Worm (Caenorhabditis elegans) whole organism, late embryonic: ENCODE data around the gene Y57G11C.38.

Experiments
- C08G9.2 ChIP-seq: sonication (generic microtip); optimal IDR thresholded peaks from 2 replicates; lab custom pipeline; 2016; ENCODE audit warnings: mild to moderate bottlenecking, missing genetic modification characterization, moderate library complexity, missing compliant biosample characterization
- C38D4.7 ChIP-seq: fragments of 200-800 bp; sonication (Bioruptor generic); optimal IDR thresholded peaks from 2 replicates; lab custom pipeline; 2018; ENCODE audit warnings: mild to moderate bottlenecking, missing genetic modification characterization, moderate library complexity, missing compliant biosample characterization
- F13H6.1 ChIP-seq: sonication (generic microtip); optimal IDR thresholded peaks from 2 replicates; lab custom pipeline; 2016; ENCODE audit warnings: missing genetic modification characterization, missing compliant biosample characterization
- K09A11.1 ChIP-seq: sonication (generic microtip); optimal IDR thresholded peaks from 2 replicates; lab custom pipeline; 2017; ENCODE audit warnings: antibody characterized with exemption, mild to moderate bottlenecking, missing genetic modification characterization, missing compliant biosample characterization; ENCODE audit not compliant: insufficient read depth
- T23F11.4 ChIP-seq: fragments of 200-800 bp; sonication (Bioruptor generic); optimal IDR thresholded peaks from 2 replicates; lab custom pipeline; 2018; ENCODE audit warnings: mild to moderate bottlenecking, missing genetic modification characterization, missing compliant biosample characterization
- ceh-14 ChIP-seq: sonication (generic microtip); optimal IDR thresholded peaks from 2 replicates; lab custom pipeline; 2016; ENCODE audit warnings: missing genotype, missing genetic modification characterization, missing compliant biosample characterization
- ceh-18 ChIP-seq: sonication (generic microtip); optimal IDR thresholded peaks from 2 replicates; lab custom pipeline; 2016; ENCODE audit warnings: missing genetic modification characterization, missing compliant biosample characterization
- ceh-22 ChIP-seq: sonication (generic microtip); optimal IDR thresholded peaks from 2 replicates; lab custom pipeline; 2017; ENCODE audit warnings: missing biosample characterization, missing genetic modification characterization
- ceh-31 ChIP-seq: sonication (generic microtip); optimal IDR thresholded peaks from 2 replicates; lab custom pipeline; 2016; ENCODE audit warnings: missing genetic modification characterization, missing compliant biosample characterization
- ceh-34 ChIP-seq: sonication (generic microtip); optimal IDR thresholded peaks from 2 replicates; lab custom pipeline; 2016; ENCODE audit warnings: mild to moderate bottlenecking, missing genetic modification characterization, missing compliant biosample characterization
- ceh-45 ChIP-seq: fragments of 200-800 bp; sonication (Bioruptor generic); IDR thresholded peaks from 2 replicates; pipeline ENCODE4 v1.3.6; 2022; ENCODE audit warnings: missing genetic modification reagents, missing genetic modification characterization, missing compliant biosample characterization
- ceh-48 ChIP-seq: sonication (generic microtip); optimal IDR thresholded peaks from 2 replicates; lab custom pipeline; 2016; ENCODE audit warnings: missing genetic modification characterization, inconsistent platforms, missing compliant biosample characterization
- dmd-4 ChIP-seq: sonication (generic microtip); optimal IDR thresholded peaks from 2 replicates; lab custom pipeline; 2016; ENCODE audit warnings: borderline replicate concordance, missing genetic modification characterization, missing compliant biosample characterization
- dve-1 ChIP-seq: sonication (generic microtip); optimal IDR thresholded peaks from 2 replicates; lab custom pipeline; 2017; ENCODE audit warnings: antibody characterized with exemption, mild to moderate bottlenecking, missing genetic modification characterization, missing compliant biosample characterization
- elt-2 ChIP-seq: sonication (generic microtip); optimal IDR thresholded peaks from 2 replicates; lab custom pipeline; 2016; ENCODE audit warnings: missing genetic modification reagents, missing genetic modification characterization, missing compliant biosample characterization
- ets-4 ChIP-seq: sonication (generic microtip); optimal IDR thresholded peaks from 2 replicates; lab custom pipeline; 2016; ENCODE audit warnings: missing genetic modification characterization, missing compliant biosample characterization
- fax-1 ChIP-seq: sonication (generic microtip); optimal IDR thresholded peaks from 2 replicates; lab custom pipeline; 2016; ENCODE audit warnings: missing genotype, missing genetic modification characterization, missing compliant biosample characterization
- fkh-10 ChIP-seq: fragments of 150-350 bp; optimal IDR thresholded peaks from 2 replicates; lab custom pipeline; 2014; ENCODE audit warnings: missing biosample characterization, missing genetic modification reagents, missing genetic modification characterization
- gmeb-2 ChIP-seq: sonication (generic microtip); optimal IDR thresholded peaks from 2 replicates; lab custom pipeline; 2016; ENCODE audit warnings: missing genetic modification characterization, inconsistent platforms, missing compliant biosample characterization
- hlh-13 ChIP-seq: fragments of 200-800 bp; sonication (Bioruptor generic); optimal IDR thresholded peaks from 2 replicates; lab custom pipeline; 2018; ENCODE audit warnings: mild to moderate bottlenecking, missing genetic modification characterization, missing compliant biosample characterization
- hlh-15 ChIP-seq: sonication (generic microtip); optimal IDR thresholded peaks from 2 replicates; lab custom pipeline; 2016; ENCODE audit warnings: missing genetic modification characterization, missing compliant biosample characterization
- hlh-30 ChIP-seq: sonication (generic microtip); optimal IDR thresholded peaks from 2 replicates; lab custom pipeline; 2017; ENCODE audit warnings: antibody characterized with exemption, missing genetic modification characterization, missing compliant biosample characterization; ENCODE audit not compliant: insufficient read depth
- hlh-6 ChIP-seq: sonication (generic microtip); optimal IDR thresholded peaks from 2 replicates; lab custom pipeline; 2016; ENCODE audit warnings: missing genotype, missing genetic modification characterization, missing compliant biosample characterization
- lim-6 ChIP-seq: sonication (generic microtip); optimal IDR thresholded peaks from 2 replicates; lab custom pipeline; 2016; ENCODE audit warnings: missing genetic modification characterization, missing compliant biosample characterization
- madf-2 ChIP-seq: sonication (generic microtip); optimal IDR thresholded peaks from 2 replicates; lab custom pipeline; 2017; ENCODE audit warnings: missing genetic modification characterization, missing compliant biosample characterization
- nfya-1 ChIP-seq: sonication (generic microtip); optimal IDR thresholded peaks from 2 replicates; lab custom pipeline; 2017; ENCODE audit warnings: missing genetic modification characterization, mild to moderate bottlenecking, missing compliant biosample characterization, antibody characterized with exemption, moderate library complexity
- nhr-232 ChIP-seq: sonication (generic microtip); optimal IDR thresholded peaks from 2 replicates; lab custom pipeline; 2016; ENCODE audit warnings: missing genetic modification characterization, missing compliant biosample characterization
- odd-2 ChIP-seq: sonication (generic microtip); optimal IDR thresholded peaks from 2 replicates; lab custom pipeline; 2017; ENCODE audit warnings: antibody characterized with exemption, mild to moderate bottlenecking, missing genetic modification characterization, missing compliant biosample characterization
- pax-1 ChIP-seq: fragments of 150-350 bp; optimal IDR thresholded peaks from 2 replicates; lab custom pipeline; 2014; ENCODE audit warnings: missing biosample characterization, missing genetic modification characterization
- pha-2 ChIP-seq: sonication (generic microtip); optimal IDR thresholded peaks from 2 replicates; lab custom pipeline; 2017; ENCODE audit warnings: mild to moderate bottlenecking, missing genetic modification characterization, missing compliant biosample characterization
- rnt-1 ChIP-seq: sonication (generic microtip); optimal IDR thresholded peaks from 2 replicates; lab custom pipeline; 2016; ENCODE audit warnings: missing genetic modification characterization, missing compliant biosample characterization
- sdc-2 ChIP-seq: sonication (generic microtip); optimal IDR thresholded peaks from 2 replicates; lab custom pipeline; 2016; ENCODE audit warnings: missing genotype, missing genetic modification characterization, missing compliant biosample characterization
- sox-2 ChIP-seq: fragments of 200-800 bp; sonication (Bioruptor generic); IDR thresholded peaks from 2 replicates; pipeline ENCODE4 v1.3.6; 2022; ENCODE audit warnings: missing genetic modification reagents, missing genetic modification characterization, missing compliant biosample characterization
- sox-4 ChIP-seq: sonication (generic microtip); optimal IDR thresholded peaks from 2 replicates; lab custom pipeline; 2017; ENCODE audit warnings: mild to moderate bottlenecking, missing genetic modification characterization, inconsistent platforms, missing compliant biosample characterization
- syd-9 ChIP-seq: sonication (generic microtip); optimal IDR thresholded peaks from 2 replicates; lab custom pipeline; 2016; ENCODE audit warnings: mild to moderate bottlenecking, missing genetic modification characterization, moderate library complexity, missing compliant biosample characterization
- tbx-2 ChIP-seq: sonication (generic microtip); optimal IDR thresholded peaks from 2 replicates; lab custom pipeline; 2016; ENCODE audit warnings: missing genetic modification characterization, missing compliant biosample characterization
- tbx-7 ChIP-seq: sonication (generic microtip); optimal IDR thresholded peaks from 2 replicates; lab custom pipeline; 2016; ENCODE audit warnings: missing genotype, missing genetic modification characterization, missing compliant biosample characterization
- ttx-3 ChIP-seq: sonication (generic microtip); optimal IDR thresholded peaks from 2 replicates; lab custom pipeline; 2016; ENCODE audit warnings: missing genetic modification reagents, missing genetic modification characterization, missing compliant biosample characterization
- unc-42 ChIP-seq: sonication (generic microtip); optimal IDR thresholded peaks from 2 replicates; lab custom pipeline; 2016; ENCODE audit warnings: missing genotype, missing genetic modification characterization, missing compliant biosample characterization
- ztf-16 ChIP-seq: sonication (generic microtip); optimal IDR thresholded peaks from 2 replicates; lab custom pipeline; 2017; ENCODE audit warnings: missing genetic modification characterization, missing compliant biosample characterization

Gene Y57G11C.38

ce11 chrIV:14872320-14872719, 10.1 kb downstream of the Y57G11C.38 start (continued):
- TF ChIP-seq ceh-31 (tag; lab: Kevin White, UChicago) (peak; percentile 49), ceh-34 (peak; percentile 10), K09A11.1 (tag; lab: Kevin White, UChicago) (no peak), ceh-22 (tag; lab: Kevin White, UChicago) (no peak), fkh-10 (GFP tag; lab: Kevin White, UChicago) (no peak), hlh-6 (tag; lab: Kevin White, UChicago) (peak; percentile 49), ttx-3 (tag; lab: Kevin White, UChicago) (no peak), nhr-232 (peak; percentile 1), F13H6.1 (tag; lab: Kevin White, UChicago) (peak; percentile 77), ztf-16 (tag; lab: Kevin White, UChicago) (no peak)

ce11 chrIV:14874926-14875570, 12.8 kb downstream of the Y57G11C.38 start:
- no peak for TF ChIP-seq syd-9 (tag; lab: Kevin White, UChicago)
- no peak for TF ChIP-seq hlh-15 (tag; lab: Kevin White, UChicago)
- TF ChIP-seq C38D4.7 = no peak
- TF ChIP-seq T23F11.4 (GFP tag; lab: Kevin White, UChicago) = peak; percentile 44
- TF ChIP-seq ets-4 (tag; lab: Kevin White, UChicago) = peak; percentile 32
- TF ChIP-seq ceh-31 (tag; lab: Kevin White, UChicago) = peak; percentile 21
- TF ChIP-seq ceh-18 (tag; lab: Kevin White, UChicago) = peak; percentile 1
- no peak for TF ChIP-seq madf-2
- peak; percentile 9 for TF ChIP-seq unc-42 (tag; lab: Kevin White, UChicago)
- TF ChIP-seq tbx-2 (tag; lab: Kevin White, UChicago) = peak; percentile 43
- TF ChIP-seq pax-1 (tag; lab: Kevin White, UChicago) = peak; percentile 25
- TF ChIP-seq pha-2 (tag; lab: Kevin White, UChicago) = peak; percentile 69
- no peak for TF ChIP-seq lim-6
- TF ChIP-seq sox-4 = peak; percentile 24
- peak; percentile 11 for TF ChIP-seq hlh-30 (tag; lab: Kevin White, UChicago)
- peak; percentile 58 for TF ChIP-seq elt-2
- peak; percentile 55 for TF ChIP-seq nfya-1 (tag; lab: Kevin White, UChicago)
- no peak for TF ChIP-seq hlh-13
- no peak for TF ChIP-seq fax-1 (tag; lab: Kevin White, UChicago)
- no peak for TF ChIP-seq ceh-48 (tag; lab: Kevin White, UChicago)
- TF ChIP-seq ceh-14 (tag; lab: Kevin White, UChicago) = no peak
- no peak for TF ChIP-seq sox-2 (GFP tag; lab: Robert Waterston, UW)
- peak; percentile 50 for TF ChIP-seq ceh-22 (tag; lab: Kevin White, UChicago)
- TF ChIP-seq gmeb-2 (tag; lab: Kevin White, UChicago) = no peak
- no peak for TF ChIP-seq C08G9.2 (tag; lab: Kevin White, UChicago)
- no peak for TF ChIP-seq sdc-2 (tag; lab: Kevin White, UChicago)
- TF ChIP-seq odd-2 (tag; lab: Kevin White, UChicago) = no peak
- TF ChIP-seq dve-1 (tag; lab: Kevin White, UChicago) = peak; percentile 34
- no peak for TF ChIP-seq ceh-45 (GFP tag; lab: Robert Waterston, UW)

ce11 chrIV:14876632-14877031, 14.4 kb downstream of the Y57G11C.38 start:
- peak; percentile 32 for TF ChIP-seq ceh-31 (tag; lab: Kevin White, UChicago)
- no peak for TF ChIP-seq madf-2
- TF ChIP-seq sox-2 (GFP tag; lab: Robert Waterston, UW) = no peak
- no peak for TF ChIP-seq F13H6.1 (tag; lab: Kevin White, UChicago)
- peak; percentile 33 for TF ChIP-seq rnt-1 (tag; lab: Kevin White, UChicago)
- no peak for TF ChIP-seq tbx-7 (tag; lab: Kevin White, UChicago)
- peak; percentile 14 for TF ChIP-seq ztf-16 (tag; lab: Kevin White, UChicago)
- TF ChIP-seq dmd-4 (tag; lab: Kevin White, UChicago) = no peak
- peak; percentile 40 for TF ChIP-seq unc-42 (tag; lab: Kevin White, UChicago)
- no peak for TF ChIP-seq fax-1 (tag; lab: Kevin White, UChicago)
- peak; percentile 9 for TF ChIP-seq nfya-1 (tag; lab: Kevin White, UChicago)
